Comparison of ENCODE assay signal across 3 worm cellular contexts in genomic region chrIV:1217265-1217664, ce11.
A peak's percentile ranks its signal among the peaks of the same experiment; 100 is the strongest.
TF ChIP-seq lines count a peak whose summit lies in the region.

No protein-coding gene starts in this region.

TF ChIP-seq in whole organism, L4 larva, 104 proteins besides CTCF, POLR2A, EP300 and RAD21:
- 0 out of 2 replicates have a peak, but pooled peaks have one; percentile 24 for TF ChIP-seq T26A8.4 (GFP tag; IDR thresholded peaks at IDR 0.05; lab: Robert Waterston, UW)

TF ChIP-seq in whole organism, early embryonic, 17 proteins besides CTCF, POLR2A, EP300 and RAD21:
- TF ChIP-seq ceh-36 (tag; optimal IDR thresholded peaks at IDR 0.05; lab: Kevin White, UChicago): peak; percentile 72

TF ChIP-seq in whole organism, late embryonic, 69 proteins besides CTCF, POLR2A, EP300 and RAD21:
- TF ChIP-seq dve-1 (tag; optimal IDR thresholded peaks at IDR 0.05; lab: Kevin White, UChicago): peak; percentile 57
TF ChIP-seq in whole organism, late embryonic: peak in this region for 1; not testable (repeated sequence) for 68.
